Fruit fly (Drosophila melanogaster) whole organism, adult: Measurements from ENCODE around the gene CG42656.

Experiments
- CG12768 ChIP-seq: fragments of 200-800 bp; sonication (Bioruptor generic); optimal IDR thresholded peaks from 2 replicates; lab custom pipeline; 2017; ENCODE audit warnings: missing biosample characterization, missing genetic modification characterization, mild to moderate bottlenecking, moderate library complexity, missing genetic modification reagents
- CG33017 ChIP-seq: fragments of 200-800 bp; sonication (Bioruptor generic); optimal IDR thresholded peaks from 2 replicates; lab custom pipeline; 2018; ENCODE audit warnings: missing biosample characterization, mild to moderate bottlenecking, missing genetic modification characterization, moderate library complexity
- CG5204 ChIP-seq: fragments of 200-800 bp; sonication (Bioruptor generic); optimal IDR thresholded peaks from 2 replicates; lab custom pipeline; 2016; ENCODE audit warnings: missing biosample characterization, missing genetic modification characterization
- Clk ChIP-seq: fragments of 200-800 bp; sonication (Bioruptor generic); optimal IDR thresholded peaks from 2 replicates; lab custom pipeline; 2017; ENCODE audit warnings: missing biosample characterization, missing genetic modification characterization
- Mnt ChIP-seq: fragments of 200-800 bp; sonication (Bioruptor generic); optimal IDR thresholded peaks from 2 replicates; lab custom pipeline; 2016; ENCODE audit warnings: missing biosample characterization, mild to moderate bottlenecking, missing genetic modification characterization
- kay ChIP-seq: fragments of 200-800 bp; sonication (Bioruptor generic); peaks from one replicate; lab custom pipeline; 2016; ENCODE audit warnings: missing biosample characterization, missing genetic modification characterization, borderline replicate concordance

dm6 chr3R:7536281-7536680 is 43.2 kb upstream of the CG42656 start, which contains the start of gene alpha-Est5:
- TF ChIP-seq CG5204 (GFP tag; lab: Kevin White, UChicago) (no peak), Clk (no peak), Mnt (peak; percentile 31), kay (GFP tag; lab: Kevin White, UChicago) (peak; percentile 87), CG33017 (peak; percentile 40), CG12768 (GFP tag; lab: Kevin White, UChicago) (no peak)
